Worm (Caenorhabditis elegans): ENCODE measurements around the gene oxi-1.

DNA sequence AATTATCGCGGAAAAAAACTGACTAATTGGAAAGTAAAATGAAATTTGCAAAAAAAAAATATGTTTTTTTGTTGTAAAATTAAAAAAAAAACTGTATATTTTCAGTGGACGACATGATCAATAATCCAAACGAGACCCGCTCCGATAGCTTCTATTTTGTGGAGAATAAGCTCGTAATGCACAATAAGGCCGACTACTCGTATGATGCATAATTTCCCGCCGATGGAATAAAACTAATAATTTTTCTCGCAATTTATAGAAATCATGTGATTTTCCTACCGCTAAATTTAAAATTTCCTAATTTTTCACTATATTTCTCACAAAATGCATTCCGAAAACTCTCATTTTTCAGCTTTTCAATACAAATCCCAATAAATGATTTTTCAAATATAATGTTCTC, 50.5 kb downstream of the oxi-1 start:
- TF ChIP-seq ama-1 (optimal IDR thresholded peaks at IDR 0.05), result no peak
- TF ChIP-seq aly-1 (tag; optimal IDR thresholded peaks at IDR 0.05), result no peak
- TF ChIP-seq tbx-11 (GFP tag; IDR thresholded peaks at IDR 0.05), result no peak
- no peak for TF ChIP-seq hmbx-1 (tag; optimal IDR thresholded peaks at IDR 0.05)
- TF ChIP-seq B0310.2 (tag; optimal IDR thresholded peaks at IDR 0.05), result no peak
- no peak for TF ChIP-seq ets-7 (tag; optimal IDR thresholded peaks at IDR 0.05)
- no peak for TF ChIP-seq ceh-13 (GFP tag; optimal IDR thresholded peaks at IDR 0.05)
- TF ChIP-seq F13C5.2 (tag; optimal IDR thresholded peaks at IDR 0.05), result no peak
- no peak for TF ChIP-seq hmg-4 (GFP tag; optimal IDR thresholded peaks at IDR 0.05)
- no peak for TF ChIP-seq pes-1 (GFP tag; IDR thresholded peaks at IDR 0.05)
- no peak for TF ChIP-seq hnd-1 (tag; optimal IDR thresholded peaks at IDR 0.05)
- TF ChIP-seq flt-1 (GFP tag; IDR thresholded peaks at IDR 0.05), result no peak
- TF ChIP-seq tra-4 (tag; optimal IDR thresholded peaks at IDR 0.05), result no peak
- no peak for TF ChIP-seq ceh-36 (tag; optimal IDR thresholded peaks at IDR 0.05)

Measured in whole organism, early embryonic.